2 fruit fly cellular contexts compared by ENCODE assay signal in genomic region chrX:2947545-2948072, dm6.
TF ChIP-seq lines count a peak whose summit lies in the region.

TSS of gene CG3603 (plus strand) at chrX:2948034.

TF ChIP-seq in whole organism, embryonic, 481 proteins besides CTCF, POLR2A, EP300 and RAD21 (continued from another document and continues in another):
- no peak for TF ChIP-seq CG17328 (GFP tag; IDR thresholded peaks at IDR 0.05; lab: Robert Waterston, UW)
- no peak for TF ChIP-seq CG31365 (tag; optimal IDR thresholded peaks at IDR 0.05; lab: Kevin White, UChicago)
- TF ChIP-seq CG13287 (GFP tag; IDR thresholded peaks at IDR 0.05; lab: Robert Waterston, UW; ENCODE audit: partially characterized antibody), result peak; percentile 47
- TF ChIP-seq CG4404 (GFP tag; IDR thresholded peaks at IDR 0.05; lab: Robert Waterston, UW), result no peak
- no peak for TF ChIP-seq CG10654 (GFP tag; optimal IDR thresholded peaks at IDR 0.05; lab: Kevin White, UChicago)
- TF ChIP-seq CG17385 (GFP tag; optimal IDR thresholded peaks at IDR 0.05; lab: Kevin White, UChicago), result peak; percentile 18
- no peak for TF ChIP-seq vfl (GFP tag; optimal IDR thresholded peaks at IDR 0.05; lab: Kevin White, UChicago)
- TF ChIP-seq chinmo (GFP tag; IDR thresholded peaks at IDR 0.05; lab: Robert Waterston, UW; ENCODE audit: partially characterized antibody), result no peak
- TF ChIP-seq emc (GFP tag; optimal IDR thresholded peaks at IDR 0.05; lab: Kevin White, UChicago), result no peak
- peak; percentile 9 for TF ChIP-seq exex (tag; optimal IDR thresholded peaks at IDR 0.05; lab: Kevin White, UChicago)
- TF ChIP-seq Dp (GFP tag; optimal IDR thresholded peaks at IDR 0.05; lab: Kevin White, UChicago), result no peak
- TF ChIP-seq CG13296 (GFP tag; optimal IDR thresholded peaks at IDR 0.05; lab: Kevin White, UChicago), result peak; percentile 69
- TF ChIP-seq CG18262 (tag; optimal IDR thresholded peaks at IDR 0.05; lab: Kevin White, UChicago), result no peak
- peak; percentile 33 for TF ChIP-seq Vsx1 (GFP tag; optimal IDR thresholded peaks at IDR 0.05; lab: Kevin White, UChicago)
- TF ChIP-seq esg (GFP tag; conservative IDR thresholded peaks at IDR 0.05; lab: Robert Waterston, UW), result no peak
- TF ChIP-seq dmrt99B (tag; optimal IDR thresholded peaks at IDR 0.05; lab: Kevin White, UChicago), result no peak
- TF ChIP-seq CG15514 (GFP tag; optimal IDR thresholded peaks at IDR 0.05; lab: Kevin White, UChicago), result peak; percentile 8
- no peak for TF ChIP-seq CG4730 (GFP tag; IDR thresholded peaks at IDR 0.05; lab: Robert Waterston, UW)
- peak; percentile 78 for TF ChIP-seq grn (GFP tag; optimal IDR thresholded peaks at IDR 0.05; lab: Kevin White, UChicago)
- no peak for TF ChIP-seq CG13894 (tag; optimal IDR thresholded peaks at IDR 0.05; lab: Kevin White, UChicago)
- no peak for TF ChIP-seq Dip3 (GFP tag; optimal IDR thresholded peaks at IDR 0.05; lab: Kevin White, UChicago)
- no peak for TF ChIP-seq sob (GFP tag; IDR thresholded peaks at IDR 0.05; lab: Robert Waterston, UW)
- peak; percentile 64 for TF ChIP-seq NfI (GFP tag; optimal IDR thresholded peaks at IDR 0.05; lab: Kevin White, UChicago)
- 0 out of 3 replicates have a peak, but pooled peaks have one; percentile 21 for TF ChIP-seq so (GFP tag; IDR thresholded peaks at IDR 0.05; lab: Robert Waterston, UW)
- no peak for TF ChIP-seq Bdp1 (GFP tag; optimal IDR thresholded peaks at IDR 0.05; lab: Kevin White, UChicago)
- no peak for TF ChIP-seq NC2α (GFP tag; optimal IDR thresholded peaks at IDR 0.05; lab: Kevin White, UChicago)
- TF ChIP-seq ash1 (GFP tag; optimal IDR thresholded peaks at IDR 0.05; lab: Kevin White, UChicago), result no peak
- TF ChIP-seq lab (GFP tag; optimal IDR thresholded peaks at IDR 0.05; lab: Kevin White, UChicago), result peak; percentile 37
- peak; percentile 2 for TF ChIP-seq CG5180 (GFP tag; optimal IDR thresholded peaks at IDR 0.05; lab: Kevin White, UChicago)
- peak; percentile 14 for TF ChIP-seq ATbp (GFP tag; optimal IDR thresholded peaks at IDR 0.05; lab: Kevin White, UChicago)
- TF ChIP-seq CG7745 (tag; optimal IDR thresholded peaks at IDR 0.05; lab: Kevin White, UChicago), result no peak
- TF ChIP-seq CG11093 (GFP tag; IDR thresholded peaks at IDR 0.05; lab: Robert Waterston, UW), result no peak
- no peak for TF ChIP-seq CG17361 (GFP tag; IDR thresholded peaks at IDR 0.05; lab: Robert Waterston, UW)
- no peak for TF ChIP-seq D19B (GFP tag; optimal IDR thresholded peaks at IDR 0.05; lab: Kevin White, UChicago)
- 0 out of 2 replicates have a peak, but pooled peaks have one; percentile 6 for TF ChIP-seq MBD-R2 (GFP tag; IDR thresholded peaks at IDR 0.05; lab: Robert Waterston, UW)
- no peak for TF ChIP-seq dpn (GFP tag; optimal IDR thresholded peaks at IDR 0.05; lab: Kevin White, UChicago)
- no peak for TF ChIP-seq Tbp (GFP tag; optimal IDR thresholded peaks at IDR 0.05; lab: Kevin White, UChicago)
- peak; percentile 28; the same call in 1 of the 2 replicates for TF ChIP-seq CG31441 (GFP tag; IDR thresholded peaks at IDR 0.05; lab: Robert Waterston, UW)
- no peak for TF ChIP-seq CG10147 (GFP tag; optimal IDR thresholded peaks at IDR 0.05; lab: Kevin White, UChicago)
- TF ChIP-seq CG10543 (GFP tag; optimal IDR thresholded peaks at IDR 0.05; lab: Kevin White, UChicago), result no peak
- no peak for TF ChIP-seq HmgZ (tag; optimal IDR thresholded peaks at IDR 0.05; lab: Kevin White, UChicago)
- no peak for TF ChIP-seq prd (optimal IDR thresholded peaks at IDR 0.05; lab: Kevin White, UChicago)
- TF ChIP-seq prd (GFP tag; IDR thresholded peaks at IDR 0.05; lab: Robert Waterston, UW), result no peak
- TF ChIP-seq Jarid2 (GFP tag; optimal IDR thresholded peaks at IDR 0.05; lab: Kevin White, UChicago), result no peak
- TF ChIP-seq lov (optimal IDR thresholded peaks at IDR 0.05; lab: Kevin White, UChicago), result no peak
- no peak for TF ChIP-seq lov (GFP tag; IDR thresholded peaks at IDR 0.05; lab: Robert Waterston, UW)
- peak; percentile 9 for TF ChIP-seq lbe (GFP tag; optimal IDR thresholded peaks at IDR 0.05; lab: Kevin White, UChicago)
- TF ChIP-seq wor (GFP tag; IDR thresholded peaks at IDR 0.05; lab: Robert Waterston, UW), result no peak
- TF ChIP-seq Lpt (GFP tag; optimal IDR thresholded peaks at IDR 0.05; lab: Kevin White, UChicago), result no peak
- no peak for TF ChIP-seq Sin3A (optimal IDR thresholded peaks at IDR 0.05; lab: Kevin White, UChicago)
- peak; percentile 15 for TF ChIP-seq grau (tag; optimal IDR thresholded peaks at IDR 0.05; lab: Kevin White, UChicago)
- TF ChIP-seq CG18476 (GFP tag; optimal IDR thresholded peaks at IDR 0.05; lab: Kevin White, UChicago), result no peak
- TF ChIP-seq Sox100B (GFP tag; optimal IDR thresholded peaks at IDR 0.05; lab: Kevin White, UChicago), result peak; percentile 52
- TF ChIP-seq Bgb (GFP tag; IDR thresholded peaks at IDR 0.05; lab: Robert Waterston, UW; ENCODE audit: partially characterized antibody), result no peak; the same call in 1 of the 2 replicates
- no peak for TF ChIP-seq Chrac-16 (GFP tag; optimal IDR thresholded peaks at IDR 0.05; lab: Kevin White, UChicago)
- TF ChIP-seq nmo (GFP tag; optimal IDR thresholded peaks at IDR 0.05; lab: Kevin White, UChicago), result no peak
- no peak for TF ChIP-seq caup (GFP tag; optimal IDR thresholded peaks at IDR 0.05; lab: Kevin White, UChicago; ENCODE audit: severe bottlenecking)
- TF ChIP-seq CG9437 (GFP tag; optimal IDR thresholded peaks at IDR 0.05; lab: Kevin White, UChicago), result no peak
- TF ChIP-seq tll (GFP tag; optimal IDR thresholded peaks at IDR 0.05; lab: Kevin White, UChicago), result no peak
- peak; percentile 85 for TF ChIP-seq Nf-YC (tag; optimal IDR thresholded peaks at IDR 0.05; lab: Kevin White, UChicago)
- TF ChIP-seq CG3065 (GFP tag; optimal IDR thresholded peaks at IDR 0.05; lab: Kevin White, UChicago), result no peak
- no peak for TF ChIP-seq sisA (GFP tag; IDR thresholded peaks at IDR 0.05; lab: Robert Waterston, UW)
- no peak for TF ChIP-seq Dbx (GFP tag; IDR thresholded peaks at IDR 0.05; lab: Robert Waterston, UW)
- TF ChIP-seq nerfin-2 (GFP tag; IDR thresholded peaks at IDR 0.05; lab: Robert Waterston, UW; ENCODE audit: partially characterized antibody), result no peak
- TF ChIP-seq CG14050 (GFP tag; IDR thresholded peaks at IDR 0.05; lab: Robert Waterston, UW), result no peak
- TF ChIP-seq CG14014 (GFP tag; IDR thresholded peaks at IDR 0.05; lab: Robert Waterston, UW), result no peak
- TF ChIP-seq Doc3 (GFP tag; IDR thresholded peaks at IDR 0.05; lab: Robert Waterston, UW; ENCODE audit: partially characterized antibody), result no peak
- TF ChIP-seq CG7357 (GFP tag; IDR thresholded peaks at IDR 0.05; lab: Robert Waterston, UW), result no peak

TF ChIP-seq in whole organism, prepupa, 60 proteins besides CTCF, POLR2A, EP300 and RAD21 (continued from another document):
- TF ChIP-seq CG4318 (GFP tag; optimal IDR thresholded peaks at IDR 0.05; lab: Kevin White, UChicago) (no peak), achi (GFP tag; optimal IDR thresholded peaks at IDR 0.05; lab: Kevin White, UChicago) (peak; percentile 52), CG3919 (GFP tag; optimal IDR thresholded peaks at IDR 0.05; lab: Kevin White, UChicago) (peak; percentile 68), Eip75B (GFP tag; optimal IDR thresholded peaks at IDR 0.05; lab: Kevin White, UChicago) (peak; percentile 53), CG3032 (tag; optimal IDR thresholded peaks at IDR 0.05; lab: Kevin White, UChicago) (peak; percentile 53), CG8319 (GFP tag; optimal IDR thresholded peaks at IDR 0.05; lab: Kevin White, UChicago) (peak; percentile 72), svp (GFP tag; lab: Kevin White, UChicago) (peak; percentile 78), dsx (GFP tag; optimal IDR thresholded peaks at IDR 0.05; lab: Kevin White, UChicago; ENCODE audit: poor library complexity, severe bottlenecking) (peak; percentile 13), CG34406 (GFP tag; optimal IDR thresholded peaks at IDR 0.05; lab: Kevin White, UChicago) (peak; percentile 63), spab (GFP tag; optimal IDR thresholded peaks at IDR 0.05; lab: Kevin White, UChicago) (peak; percentile 77), Ets21C (GFP tag; optimal IDR thresholded peaks at IDR 0.05; lab: Kevin White, UChicago) (no peak), Sox15 (GFP tag; optimal IDR thresholded peaks at IDR 0.05; lab: Kevin White, UChicago) (no peak), CG31627 (GFP tag; optimal IDR thresholded peaks at IDR 0.05; lab: Kevin White, UChicago) (peak; percentile 20), CG9139 (GFP tag; optimal IDR thresholded peaks at IDR 0.05; lab: Kevin White, UChicago) (peak; percentile 93), Smox (GFP tag; optimal IDR thresholded peaks at IDR 0.05; lab: Kevin White, UChicago) (peak; percentile 50), CG11902 (GFP tag; optimal IDR thresholded peaks at IDR 0.05; lab: Kevin White, UChicago) (no peak), Hr39 (GFP tag; optimal IDR thresholded peaks at IDR 0.05; lab: Kevin White, UChicago) (peak; percentile 17), Eip78C (GFP tag; lab: Kevin White, UChicago) (peak; percentile 85), Hr4 (GFP tag; optimal IDR thresholded peaks at IDR 0.05; lab: Kevin White, UChicago) (peak; percentile 68), Lpt (GFP tag; optimal IDR thresholded peaks at IDR 0.05; lab: Kevin White, UChicago) (peak; percentile 63), OdsH (GFP tag; optimal IDR thresholded peaks at IDR 0.05; lab: Kevin White, UChicago) (peak; percentile 45), dac (GFP tag; optimal IDR thresholded peaks at IDR 0.05; lab: Kevin White, UChicago) (peak; percentile 48), CG10631 (GFP tag; optimal IDR thresholded peaks at IDR 0.05; lab: Kevin White, UChicago) (no peak), CG6854 (GFP tag; optimal IDR thresholded peaks at IDR 0.05; lab: Kevin White, UChicago) (peak; percentile 93), CG11294 (GFP tag; IDR thresholded peaks at IDR 0.05; lab: Robert Waterston, UW) (no peak), CG8632 (GFP tag; optimal IDR thresholded peaks at IDR 0.05; lab: Kevin White, UChicago) (peak; percentile 46), fkh (GFP tag; optimal IDR thresholded peaks at IDR 0.05; lab: Kevin White, UChicago) (no peak), CG6276 (GFP tag; optimal IDR thresholded peaks at IDR 0.05; lab: Kevin White, UChicago) (peak; percentile 93), cyc (GFP tag; optimal IDR thresholded peaks at IDR 0.05; lab: Kevin White, UChicago) (peak; percentile 35), pdm3 (GFP tag; optimal IDR thresholded peaks at IDR 0.05; lab: Kevin White, UChicago) (peak; percentile 46), Eip93F (GFP tag; optimal IDR thresholded peaks at IDR 0.05; lab: Kevin White, UChicago) (peak; percentile 72), Ets96B (tag; optimal IDR thresholded peaks at IDR 0.05; lab: Kevin White, UChicago) (peak; percentile 55), CG1621 (tag; optimal IDR thresholded peaks at IDR 0.05; lab: Kevin White, UChicago) (peak; percentile 57), CG32006 (GFP tag; optimal IDR thresholded peaks at IDR 0.05; lab: Kevin White, UChicago) (peak; percentile 57), CG10669 (GFP tag; optimal IDR thresholded peaks at IDR 0.05; lab: Kevin White, UChicago) (peak; percentile 75), CG16779 (tag; optimal IDR thresholded peaks at IDR 0.05; lab: Kevin White, UChicago) (peak; percentile 85), Met (GFP tag; optimal IDR thresholded peaks at IDR 0.05; lab: Kevin White, UChicago) (peak; percentile 71), Sox102F (GFP tag; optimal IDR thresholded peaks at IDR 0.05; lab: Kevin White, UChicago) (peak; percentile 51), CG7368 (GFP tag; optimal IDR thresholded peaks at IDR 0.05; lab: Kevin White, UChicago) (peak; percentile 71), CG6792 (GFP tag; optimal IDR thresholded peaks at IDR 0.05; lab: Kevin White, UChicago) (no peak), CG15336 (GFP tag; IDR thresholded peaks at IDR 0.05; lab: Robert Waterston, UW) (peak; percentile 55; the same call in 1 of the 2 replicates)
